Worm (Caenorhabditis elegans) whole organism, L4 larva: ENCODE results near the gene ceh-41.
A peak's percentile ranks its signal among the peaks of the same experiment; 100 is the strongest.

Source experiments
- D1046.2 ChIP-seq: fragments of 200-800 bp; sonication (Bioruptor generic); IDR thresholded peaks from 2 replicates; pipeline ENCODE4 v1.3.6; 2022; ENCODE audit warnings: missing genetic modification characterization, missing compliant biosample characterization
- F26F4.8 ChIP-seq: fragments of 200-800 bp; sonication (Bioruptor generic); conservative IDR thresholded peaks from 2 replicates; pipeline ENCODE4 v1.3.6; 2022; ENCODE audit warnings: missing genetic modification characterization, missing compliant biosample characterization
- F49E8.2 ChIP-seq: sonication (generic microtip); optimal IDR thresholded peaks from 2 replicates; lab custom pipeline; 2016; ENCODE audit warnings: missing compliant biosample characterization, mild to moderate bottlenecking, missing genetic modification characterization, borderline replicate concordance
- T20F7.1 ChIP-seq: fragments of 200-800 bp; sonication (Bioruptor generic); optimal IDR thresholded peaks from 2 replicates; lab custom pipeline; 2018; ENCODE audit warnings: mild to moderate bottlenecking, missing genetic modification characterization, missing compliant biosample characterization
- Y48G9A.11 ChIP-seq: fragments of 200-800 bp; sonication (Bioruptor generic); IDR thresholded peaks from 2 replicates; pipeline ENCODE4 v1.3.6; 2022; ENCODE audit warnings: missing genetic modification reagents, missing genetic modification characterization, missing compliant biosample characterization
- ZK337.2 ChIP-seq: fragments of 200-800 bp; sonication (Bioruptor generic); IDR thresholded peaks from 2 replicates; pipeline ENCODE4 v1.3.6; 2022; ENCODE audit warnings: missing genetic modification reagents, missing genetic modification characterization, missing compliant biosample characterization
- arid-1 ChIP-seq: fragments of 200-800 bp; sonication (Bioruptor generic); conservative IDR thresholded peaks from 2 replicates; pipeline ENCODE4 v1.3.6; 2022; ENCODE audit warnings: missing genetic modification reagents, missing genetic modification characterization, missing compliant biosample characterization
- ceh-28 ChIP-seq: fragments of 150-350 bp; optimal IDR thresholded peaks from 2 replicates; lab custom pipeline; 2014; ENCODE audit warnings: missing biosample characterization, missing genetic modification reagents, missing genetic modification characterization
- ceh-62 ChIP-seq: sonication (generic microtip); optimal IDR thresholded peaks from 2 replicates; lab custom pipeline; 2017; ENCODE audit warnings: missing biosample characterization, missing genetic modification characterization
- ceh-82 ChIP-seq: sonication (generic microtip); optimal IDR thresholded peaks from 2 replicates; lab custom pipeline; 2017; ENCODE audit warnings: missing biosample characterization, missing genetic modification characterization
- ces-1 ChIP-seq: fragments of 150-350 bp; sonication (generic microtip); optimal IDR thresholded peaks from 4 replicates; lab custom pipeline; 2014; ENCODE audit warnings: missing biosample characterization, missing genetic modification reagents, missing genetic modification characterization
- daf-8 ChIP-seq: fragments of 200-800 bp; sonication (Bioruptor generic); IDR thresholded peaks from 2 replicates; pipeline ENCODE4 v1.3.6; 2022; ENCODE audit warnings: missing genetic modification characterization, missing compliant biosample characterization
- dmd-8 ChIP-seq: fragments of 200-800 bp; sonication (Bioruptor generic); IDR thresholded peaks from 2 replicates; pipeline ENCODE4 v1.3.6; 2022; ENCODE audit warnings: missing genetic modification characterization, missing compliant biosample characterization
- dpl-1 ChIP-seq: fragments of 150-350 bp; optimal IDR thresholded peaks from 2 replicates; lab custom pipeline; 2014; ENCODE audit warnings: missing biosample characterization, missing genetic modification reagents, missing genetic modification characterization
- duxl-1 ChIP-seq: sonication (generic microtip); optimal IDR thresholded peaks from 2 replicates; lab custom pipeline; 2016; ENCODE audit warnings: mild to moderate bottlenecking, missing genetic modification characterization, moderate library complexity, missing compliant biosample characterization; ENCODE audit not compliant: poor library complexity
- egl-27 ChIP-seq: sonication (generic microtip); optimal IDR thresholded peaks from 3 replicates; lab custom pipeline; 2017; ENCODE audit warnings: missing biosample characterization, missing genetic modification reagents, missing genetic modification characterization
- egl-43 ChIP-seq: fragments of 200-800 bp; sonication (Bioruptor generic); IDR thresholded peaks from 2 replicates; pipeline ENCODE4 v1.3.6; 2022; ENCODE audit warnings: missing genetic modification reagents, missing genetic modification characterization, missing compliant biosample characterization
- gei-8 ChIP-seq: fragments of 200-800 bp; sonication (Bioruptor generic); optimal IDR thresholded peaks from 2 replicates; lab custom pipeline; 2018; ENCODE audit warnings: mild to moderate bottlenecking, missing genetic modification characterization, missing compliant biosample characterization
- hif-1 ChIP-seq, 2 experiments: sonication (generic microtip); optimal IDR thresholded peaks; 2 replicates each; lab custom pipeline; 2016 to 2017; ENCODE audit warnings: missing compliant biosample characterization in 2 of 2, missing genetic modification characterization in 2 of 2, missing genetic modification reagents in 2 of 2, missing genotype in 2 of 2, mild to moderate bottlenecking in 1 of 2
- hmg-1.1 ChIP-seq: fragments of 200-800 bp; sonication (Bioruptor generic); IDR thresholded peaks from 2 replicates; pipeline ENCODE4 v1.3.6; 2022; ENCODE audit warnings: missing genetic modification reagents, missing genetic modification characterization, missing compliant biosample characterization
- jun-1 ChIP-seq: fragments of 150-350 bp; optimal IDR thresholded peaks from 2 replicates; lab custom pipeline; 2014; ENCODE audit warnings: missing biosample characterization, missing genetic modification reagents, missing genetic modification characterization
- lin-1 ChIP-seq: fragments of 200-800 bp; sonication (Bioruptor generic); IDR thresholded peaks from 2 replicates; pipeline ENCODE4 v1.3.6; 2022; ENCODE audit warnings: missing genetic modification reagents, missing genetic modification characterization, missing compliant biosample characterization
- lin-29 ChIP-seq: fragments of 200-800 bp; sonication (Bioruptor generic); IDR thresholded peaks from 2 replicates; pipeline ENCODE4 v1.3.6; 2022; ENCODE audit warnings: missing genetic modification reagents, missing genetic modification characterization, missing compliant biosample characterization
- lin-38 ChIP-seq: fragments of 200-800 bp; sonication (Bioruptor generic); IDR thresholded peaks from 2 replicates; pipeline ENCODE4 v1.3.6; 2022; ENCODE audit warnings: missing genetic modification reagents, missing genetic modification characterization, missing compliant biosample characterization
- lir-3 ChIP-seq: sonication (generic microtip); optimal IDR thresholded peaks from 2 replicates; lab custom pipeline; 2016; ENCODE audit warnings: mild to moderate bottlenecking, missing genetic modification characterization, missing compliant biosample characterization
- lsy-2 ChIP-seq, 2 experiments: fragments of 150-350 bp in 1 of 2; sonication (generic microtip) in 1 of 2; optimal IDR thresholded peaks; 2 replicates each; lab custom pipeline; 2014 to 2017; ENCODE audit warnings: missing biosample characterization in 2 of 2, missing genetic modification characterization in 2 of 2
- madf-5 ChIP-seq, 2 experiments: fragments of 200-800 bp; sonication (Bioruptor generic); IDR thresholded peaks; 2 replicates each; pipeline ENCODE4 v1.3.6; 2022; ENCODE audit warnings: missing compliant biosample characterization in 2 of 2, missing genetic modification characterization in 2 of 2
- mdl-1 ChIP-seq, 2 experiments: fragments of 150-350 bp in 1 of 2; sonication (generic microtip) in 1 of 2; optimal IDR thresholded peaks; 2 replicates each; lab custom pipeline; 2014 to 2017; ENCODE audit warnings: missing biosample characterization in 2 of 2, missing genetic modification characterization in 2 of 2
- mdt-29 ChIP-seq: fragments of 200-800 bp; sonication (Bioruptor generic); IDR thresholded peaks from 2 replicates; pipeline ENCODE4 v1.3.6; 2022; ENCODE audit warnings: missing genetic modification reagents, missing genetic modification characterization, missing compliant biosample characterization
- mep-1 ChIP-seq: fragments of 150-350 bp; sonication (generic microtip); optimal IDR thresholded peaks from 3 replicates; lab custom pipeline; 2014; ENCODE audit warnings: missing biosample characterization, missing genetic modification characterization
- mes-2 ChIP-seq: sonication (generic microtip); optimal IDR thresholded peaks from 2 replicates; lab custom pipeline; 2016; ENCODE audit warnings: missing genotype, mild to moderate bottlenecking, missing genetic modification characterization, missing compliant biosample characterization; ENCODE audit not compliant: poor library complexity, severe bottlenecking
- mxl-2 ChIP-seq: fragments of 200-800 bp; sonication (Bioruptor generic); conservative IDR thresholded peaks from 2 replicates; pipeline ENCODE4 v1.3.6; 2022; ENCODE audit warnings: missing genetic modification reagents, missing genetic modification characterization, missing compliant biosample characterization
- mxl-3 ChIP-seq: fragments of 200-800 bp; sonication (Bioruptor generic); optimal IDR thresholded peaks from 2 replicates; lab custom pipeline; 2018; ENCODE audit warnings: mild to moderate bottlenecking, missing genetic modification characterization, missing compliant biosample characterization
- nhr-102 ChIP-seq: sonication (generic microtip); optimal IDR thresholded peaks from 2 replicates; lab custom pipeline; 2016; ENCODE audit warnings: mild to moderate bottlenecking, missing genetic modification characterization, moderate library complexity, missing compliant biosample characterization
- nhr-11 ChIP-seq: fragments of 150-350 bp; optimal IDR thresholded peaks from 2 replicates; lab custom pipeline; 2014; ENCODE audit warnings: missing biosample characterization, missing genetic modification characterization
- nhr-28 ChIP-seq: fragments of 150-350 bp; optimal IDR thresholded peaks from 2 replicates; lab custom pipeline; 2014; ENCODE audit warnings: missing biosample characterization, missing genetic modification characterization
- nhr-48 ChIP-seq: sonication (generic microtip); optimal IDR thresholded peaks from 2 replicates; lab custom pipeline; 2016; ENCODE audit warnings: mild to moderate bottlenecking, missing genetic modification characterization, missing compliant biosample characterization
- nhr-77 ChIP-seq: fragments of 150-350 bp; optimal IDR thresholded peaks from 2 replicates; lab custom pipeline; 2014; ENCODE audit warnings: missing biosample characterization, missing genetic modification characterization
- php-3 ChIP-seq: fragments of 200-800 bp; sonication (Bioruptor generic); IDR thresholded peaks from 2 replicates; pipeline ENCODE4 v1.3.6; 2022; ENCODE audit warnings: missing genetic modification reagents, missing genetic modification characterization, missing compliant biosample characterization
- rbr-2 ChIP-seq: sonication (generic microtip); optimal IDR thresholded peaks from 2 replicates; lab custom pipeline; 2016; ENCODE audit warnings: missing genotype, missing genetic modification characterization, missing compliant biosample characterization
- sdz-12 ChIP-seq: fragments of 200-800 bp; sonication (Bioruptor generic); optimal IDR thresholded peaks from 2 replicates; lab custom pipeline; 2018; ENCODE audit warnings: mild to moderate bottlenecking, missing genetic modification characterization, missing compliant biosample characterization
- skn-1 ChIP-seq: fragments of 150-350 bp; optimal IDR thresholded peaks from 2 replicates; lab custom pipeline; 2014; ENCODE audit warnings: missing biosample characterization, missing genetic modification characterization
- snpc-1.2 ChIP-seq: fragments of 200-800 bp; sonication (Bioruptor generic); IDR thresholded peaks from 2 replicates; pipeline ENCODE4 v1.3.6; 2022; ENCODE audit warnings: missing genetic modification reagents, missing genetic modification characterization, missing compliant biosample characterization
- snpc-4 ChIP-seq: fragments of 150-350 bp; optimal IDR thresholded peaks from 2 replicates; lab custom pipeline; 2014; ENCODE audit warnings: missing biosample characterization, missing genetic modification characterization
- unc-130 ChIP-seq: sonication (generic microtip); optimal IDR thresholded peaks from 2 replicates; lab custom pipeline; 2016; ENCODE audit warnings: missing genetic modification reagents, missing genetic modification characterization, missing compliant biosample characterization
- zag-1 ChIP-seq: fragments of 150-350 bp; optimal IDR thresholded peaks from 2 replicates; lab custom pipeline; 2014; ENCODE audit warnings: missing biosample characterization, missing genetic modification characterization
- zfp-2 ChIP-seq: sonication (generic microtip); optimal IDR thresholded peaks from 2 replicates; lab custom pipeline; 2016; ENCODE audit warnings: mild to moderate bottlenecking, missing genetic modification characterization, missing compliant biosample characterization
- zfp-3 ChIP-seq: fragments of 200-800 bp; sonication (Bioruptor generic); conservative IDR thresholded peaks from 2 replicates; pipeline ENCODE4 v1.3.6; 2022; ENCODE audit warnings: missing genetic modification reagents, missing genetic modification characterization, missing compliant biosample characterization
- zip-11 ChIP-seq: fragments of 200-800 bp; sonication (Bioruptor generic); IDR thresholded peaks from 2 replicates; pipeline ENCODE4 v1.3.6; 2022; ENCODE audit warnings: missing genetic modification characterization, missing compliant biosample characterization
- zip-2 ChIP-seq: fragments of 150-350 bp; optimal IDR thresholded peaks from 2 replicates; lab custom pipeline; 2014; ENCODE audit warnings: missing biosample characterization, missing genetic modification characterization
- ztf-7 ChIP-seq: fragments of 150-350 bp; optimal IDR thresholded peaks from 2 replicates; lab custom pipeline; 2014; ENCODE audit warnings: missing biosample characterization, missing genetic modification characterization

Gene ceh-41

DNA sequence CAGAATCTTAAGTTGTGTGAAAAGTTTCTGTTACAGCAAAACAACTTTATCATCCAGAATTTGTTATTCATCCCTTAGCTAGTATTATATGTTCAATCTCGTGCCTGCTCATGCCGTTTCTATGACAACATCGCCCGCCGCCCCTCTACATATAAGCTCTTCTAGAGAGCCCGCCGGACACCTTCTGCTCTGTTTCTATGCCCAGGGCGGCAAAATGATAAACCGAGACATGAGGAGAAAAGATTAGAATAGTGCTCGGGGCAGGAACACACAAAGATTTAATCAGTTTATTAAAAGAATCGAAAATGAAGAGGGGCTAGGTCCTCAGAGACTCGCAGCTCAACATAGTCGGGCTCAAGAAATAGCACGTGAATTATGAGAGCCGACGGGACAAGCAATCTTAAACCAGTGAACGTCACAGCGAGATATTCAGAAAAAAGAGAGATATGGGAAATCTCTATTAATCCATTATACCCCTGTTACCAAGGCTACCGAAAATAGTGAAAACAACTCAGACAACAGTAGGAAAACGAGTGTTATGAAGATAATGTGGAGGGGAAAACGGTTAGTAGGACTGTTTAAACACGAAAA lies 40.1 kb upstream of the ceh-41 start (continued):
- TF ChIP-seq nhr-48 (tag; lab: Kevin White, UChicago) (peak; percentile 26), T20F7.1 (GFP tag; lab: Kevin White, UChicago) (peak; percentile 58), F26F4.8 (GFP tag; lab: Robert Waterston, UW) (no peak), nhr-102 (peak; percentile 90), nhr-77 (tag; lab: Kevin White, UChicago) (peak; percentile 89), hif-1 (tag; optimal IDR thresholded peaks at IDR 0.05; lab: Kevin White, UChicago) (peak in 1 of 2 experiments; percentile 3), dmd-8 (GFP tag; lab: Robert Waterston, UW) (no peak), arid-1 (GFP tag; lab: Robert Waterston, UW) (no peak), ceh-82 (tag; lab: Kevin White, UChicago) (no peak), mdl-1 (tag; optimal IDR thresholded peaks at IDR 0.05; lab: Kevin White, UChicago) (peak; percentile 20), skn-1 (tag; lab: Kevin White, UChicago) (no peak), ZK337.2 (GFP tag; lab: Robert Waterston, UW) (0 out of 2 replicates have a peak, but pooled peaks have one; percentile 50), hmg-1.1 (GFP tag; lab: Robert Waterston, UW) (peak; percentile 90), snpc-4 (tag; lab: Kevin White, UChicago) (no peak), lin-1 (no peak), mep-1 (tag; lab: Kevin White, UChicago) (peak; percentile 81), zfp-2 (no peak), ceh-62 (no peak), lsy-2 (tag; optimal IDR thresholded peaks at IDR 0.05; lab: Kevin White, UChicago) (peak; percentile 66 to 73), zag-1 (no peak), zip-11 (no peak), madf-5 (GFP tag; IDR thresholded peaks at IDR 0.05; lab: Robert Waterston, UW) (no peak), snpc-1.2 (GFP tag; lab: Robert Waterston, UW) (peak; percentile 40; the same call in 1 of the 2 replicates), egl-27 (tag; lab: Kevin White, UChicago) (no peak), ztf-7 (tag; lab: Kevin White, UChicago) (no peak), rbr-2 (peak; percentile 84), dpl-1 (GFP tag; lab: Kevin White, UChicago) (no peak), mes-2 (tag; lab: Kevin White, UChicago) (peak; percentile 85), mxl-3 (GFP tag; lab: Kevin White, UChicago) (peak; percentile 45), egl-43 (GFP tag; lab: Robert Waterston, UW) (no peak), jun-1 (peak; percentile 62), Y48G9A.11 (GFP tag; lab: Robert Waterston, UW) (no peak), mxl-2 (GFP tag; lab: Robert Waterston, UW) (no peak), lir-3 (tag; lab: Kevin White, UChicago) (peak; percentile 9), gei-8 (GFP tag; lab: Kevin White, UChicago) (no peak), daf-8 (no peak), nhr-11 (tag; lab: Kevin White, UChicago) (peak; percentile 1), ces-1 (GFP tag; lab: Kevin White, UChicago) (no peak), lin-29 (GFP tag; lab: Robert Waterston, UW) (no peak)
- TF ChIP-seq, all 104 proteins: peak for 32

DNA sequence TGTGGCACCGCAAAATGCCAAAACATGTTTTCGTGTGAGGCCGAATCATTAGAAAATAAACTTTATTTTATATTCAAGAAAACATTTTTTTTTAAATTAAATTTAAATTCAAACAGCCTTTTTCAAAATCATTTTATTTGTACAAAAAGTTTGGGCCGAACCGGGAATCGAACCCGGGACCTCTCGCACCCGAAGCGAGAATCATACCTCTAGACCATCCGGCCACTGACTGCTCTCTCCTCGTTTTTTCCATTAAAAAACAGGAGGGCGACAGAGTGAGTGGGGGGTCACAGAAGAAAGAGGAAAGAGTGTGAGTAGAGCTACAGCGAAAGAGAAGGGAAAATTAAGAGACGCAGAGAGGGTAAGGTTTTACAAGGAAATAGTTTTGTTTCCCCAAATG lies 32.2 kb upstream of the ceh-41 start:
- TF ChIP-seq hmg-1.1 (GFP tag; lab: Robert Waterston, UW) = peak; percentile 91
- TF ChIP-seq F49E8.2 (tag; lab: Kevin White, UChicago) = peak; percentile 19
- TF ChIP-seq zfp-3 = peak; percentile 65; the same call in 1 of the 2 replicates
- peak; percentile 25 for TF ChIP-seq nhr-77 (tag; lab: Kevin White, UChicago)
- TF ChIP-seq ceh-28 = no peak
- TF ChIP-seq snpc-1.2 (GFP tag; lab: Robert Waterston, UW) = peak; percentile 74
- TF ChIP-seq zip-2 (tag; lab: Kevin White, UChicago) = peak; percentile 12
- TF ChIP-seq nhr-28 (tag; lab: Kevin White, UChicago) = peak; percentile 20
- no peak for TF ChIP-seq skn-1 (tag; lab: Kevin White, UChicago)
- TF ChIP-seq D1046.2 (GFP tag; lab: Robert Waterston, UW) = no peak
- peak; percentile 45 for TF ChIP-seq sdz-12 (GFP tag; lab: Kevin White, UChicago)
- no peak for TF ChIP-seq mdt-29 (GFP tag; lab: Robert Waterston, UW)
- TF ChIP-seq php-3 = no peak
- TF ChIP-seq T20F7.1 (GFP tag; lab: Kevin White, UChicago) = no peak
- peak; percentile 49 for TF ChIP-seq unc-130 (GFP tag; lab: Kevin White, UChicago)
- no peak for TF ChIP-seq lin-38 (GFP tag; lab: Robert Waterston, UW)
- TF ChIP-seq duxl-1 (tag; lab: Kevin White, UChicago) = peak; percentile 97
